Fruit fly (Drosophila melanogaster) whole organism, embryonic: ENCODE measurements around the gene CG14020.

Experiments
- Atf3 ChIP-seq: fragments of 200-800 bp; sonication (Bioruptor generic); optimal IDR thresholded peaks from 3 replicates; lab custom pipeline; 2016; ENCODE audit warnings: missing biosample characterization, missing genetic modification characterization
- Bdp1 ChIP-seq: fragments of 200-800 bp; sonication (Bioruptor generic); optimal IDR thresholded peaks from 3 replicates; lab custom pipeline; 2016; ENCODE audit warnings: missing biosample characterization, missing genetic modification characterization
- CG10543 ChIP-seq: fragments of 200-800 bp; sonication (Bioruptor generic); optimal IDR thresholded peaks from 3 replicates; lab custom pipeline; 2017; ENCODE audit warnings: missing biosample characterization, mild to moderate bottlenecking, missing genetic modification characterization, moderate library complexity
- CG12236 ChIP-seq: fragments of 200-800 bp; sonication (Bioruptor generic); optimal IDR thresholded peaks from 2 replicates; lab custom pipeline; 2016; ENCODE audit warnings: missing biosample characterization, missing genetic modification characterization
- CG12299 ChIP-seq: fragments of 200-800 bp; sonication (Bioruptor generic); optimal IDR thresholded peaks from 2 replicates; lab custom pipeline; 2018; ENCODE audit warnings: missing biosample characterization, mild to moderate bottlenecking, missing genetic modification characterization
- CG13775 ChIP-seq: fragments of 200-800 bp; sonication (Bioruptor generic); optimal IDR thresholded peaks from 3 replicates; lab custom pipeline; 2017; ENCODE audit warnings: missing biosample characterization, mild to moderate bottlenecking, missing genetic modification characterization
- CG14667 ChIP-seq: fragments of 200-800 bp; sonication (Bioruptor generic); IDR thresholded peaks from 2 replicates; pipeline ENCODE4 v1.3.6; 2022; ENCODE audit warnings: missing biosample characterization, missing genetic modification characterization
- CG15601 ChIP-seq: fragments of 200-800 bp; sonication (Bioruptor generic); optimal IDR thresholded peaks from 3 replicates; lab custom pipeline; 2019; ENCODE audit warnings: missing biosample characterization, mild to moderate bottlenecking, missing genetic modification characterization, moderate library complexity
- CG18599 ChIP-seq: fragments of 200-800 bp; sonication (Bioruptor generic); optimal IDR thresholded peaks from 3 replicates; lab custom pipeline; 2017; ENCODE audit warnings: missing biosample characterization, missing genetic modification characterization, mild to moderate bottlenecking, moderate library complexity, missing genetic modification reagents
- CG2116 ChIP-seq: fragments of 200-800 bp; sonication (Bioruptor generic); optimal IDR thresholded peaks from 3 replicates; lab custom pipeline; 2018; ENCODE audit warnings: missing biosample characterization, mild to moderate bottlenecking, missing genetic modification characterization
- CG2199 ChIP-seq: fragments of 200-800 bp; sonication (Bioruptor generic); IDR thresholded peaks from 3 replicates; pipeline ENCODE4 v1.3.6; 2022; ENCODE audit warnings: missing biosample characterization, missing genetic modification characterization
- CG30431 ChIP-seq: fragments of 200-800 bp; sonication (Bioruptor generic); optimal IDR thresholded peaks from 2 replicates; lab custom pipeline; 2017; ENCODE audit warnings: missing biosample characterization, missing genetic modification characterization
- CG32772 ChIP-seq: fragments of 200-800 bp; sonication (Bioruptor generic); IDR thresholded peaks from 2 replicates; pipeline ENCODE4 v1.3.6; 2022; ENCODE audit warnings: missing biosample characterization, missing genetic modification characterization
- CG4424 ChIP-seq: fragments of 200-800 bp; sonication (Bioruptor generic); optimal IDR thresholded peaks from 3 replicates; lab custom pipeline; 2016; ENCODE audit warnings: missing biosample characterization, missing genetic modification characterization
- CG5245 ChIP-seq: fragments of 200-800 bp; sonication (Bioruptor generic); optimal IDR thresholded peaks from 3 replicates; lab custom pipeline; 2016; ENCODE audit warnings: missing biosample characterization, missing genetic modification characterization
- CG6175 ChIP-seq: fragments of 200-800 bp; sonication (Bioruptor generic); IDR thresholded peaks from 3 replicates; pipeline ENCODE4 v1.3.6; 2022; ENCODE audit warnings: missing biosample characterization, missing genetic modification characterization
- CG6254 ChIP-seq: fragments of 200-800 bp; sonication (Bioruptor generic); optimal IDR thresholded peaks from 3 replicates; lab custom pipeline; 2017; ENCODE audit warnings: mild to moderate bottlenecking, missing biosample characterization, missing genetic modification reagents, missing genetic modification characterization
- CG6854 ChIP-seq: fragments of 200-800 bp; sonication (Bioruptor generic); optimal IDR thresholded peaks from 3 replicates; lab custom pipeline; 2017; ENCODE audit warnings: missing biosample characterization, mild to moderate bottlenecking, missing genetic modification characterization
- CG7556 ChIP-seq: fragments of 200-800 bp; sonication (Bioruptor generic); optimal IDR thresholded peaks from 2 replicates; lab custom pipeline; 2017; ENCODE audit warnings: missing biosample characterization, mild to moderate bottlenecking, missing genetic modification characterization
- CG7745 ChIP-seq: fragments of 200-800 bp; sonication (Bioruptor generic); optimal IDR thresholded peaks from 2 replicates; lab custom pipeline; 2018; ENCODE audit warnings: missing biosample characterization, mild to moderate bottlenecking, missing genetic modification characterization, moderate library complexity
- CG7963 ChIP-seq: fragments of 200-800 bp; sonication (Bioruptor generic); IDR thresholded peaks from 3 replicates; pipeline ENCODE4 v1.3.6; 2022; ENCODE audit warnings: missing biosample characterization, missing genetic modification characterization; ENCODE audit not compliant: partially characterized antibody
- D ChIP-seq, 2 experiments: fragments of 200-800 bp in 1 of 2; fragments of >200 bp in 1 of 2; sonication (Bioruptor generic) in 1 of 2; optimal IDR thresholded peaks; 2 replicates in 1 of 2; 3 replicates in 1 of 2; lab custom pipeline; 2017; ENCODE audit warnings: mild to moderate bottlenecking in 1 of 2, missing biosample characterization in 1 of 2, missing genetic modification characterization in 1 of 2, missing genetic modification reagents in 1 of 2
- Dek ChIP-seq: fragments of 200-800 bp; sonication (Bioruptor generic); optimal IDR thresholded peaks from 3 replicates; lab custom pipeline; 2019; ENCODE audit warnings: missing biosample characterization, mild to moderate bottlenecking, missing genetic modification characterization, moderate library complexity
- Fer3 ChIP-seq: fragments of 200-800 bp; sonication (Bioruptor generic); optimal IDR thresholded peaks from 2 replicates; lab custom pipeline; 2018; ENCODE audit warnings: missing biosample characterization, mild to moderate bottlenecking, missing genetic modification characterization, moderate library complexity
- H15 ChIP-seq: fragments of 200-800 bp; sonication (Bioruptor generic); IDR thresholded peaks from 3 replicates; pipeline ENCODE4 v1.3.6; 2022; ENCODE audit warnings: missing biosample characterization, missing genetic modification characterization
- Med ChIP-seq: fragments of 200-800 bp; sonication (Bioruptor generic); peaks from one replicate; lab custom pipeline; 2016; ENCODE audit warnings: missing biosample characterization, missing genetic modification characterization, mild to moderate bottlenecking, inconsistent platforms, moderate library complexity
- Meics ChIP-seq: fragments of 200-800 bp; sonication (Bioruptor generic); optimal IDR thresholded peaks from 2 replicates; lab custom pipeline; 2017; ENCODE audit warnings: missing biosample characterization, mild to moderate bottlenecking, missing genetic modification characterization
- Oaz ChIP-seq: fragments of 200-800 bp; sonication (Bioruptor generic); IDR thresholded peaks from 2 replicates; pipeline ENCODE4 v1.3.6; 2022; ENCODE audit warnings: missing biosample characterization, missing genetic modification characterization
- Sin3A ChIP-seq: fragments of >200 bp; optimal IDR thresholded peaks from 2 replicates; lab custom pipeline; 2018
- Stat92E ChIP-seq, 3 experiments: fragments of >200 bp in 2 of 3; fragments of 200-800 bp in 1 of 3; sonication (Bioruptor generic) in 1 of 3; optimal IDR thresholded peaks; 2 replicates each; lab custom pipeline; 2017 to 2019; ENCODE audit warnings: missing biosample characterization in 3 of 3, missing genetic modification characterization in 3 of 3, mild to moderate bottlenecking in 1 of 3, moderate library complexity in 1 of 3
- ap ChIP-seq: fragments of 200-800 bp; sonication (Bioruptor generic); IDR thresholded peaks from 2 replicates; pipeline ENCODE4 v1.3.6; 2022; ENCODE audit warnings: missing biosample characterization, missing genetic modification characterization
- az2 ChIP-seq: fragments of 200-800 bp; sonication (Bioruptor generic); optimal IDR thresholded peaks from 3 replicates; lab custom pipeline; 2016; ENCODE audit warnings: missing biosample characterization, missing genetic modification characterization
- bab2 ChIP-seq: fragments of 200-800 bp; sonication (Bioruptor generic); optimal IDR thresholded peaks from 2 replicates; lab custom pipeline; 2016; ENCODE audit warnings: missing biosample characterization, missing genetic modification characterization
- bsh ChIP-seq, 2 experiments: fragments of 200-800 bp; sonication (Bioruptor generic); optimal IDR thresholded peaks; 2 replicates each; lab custom pipeline; 2017 to 2018; ENCODE audit warnings: mild to moderate bottlenecking in 2 of 2, missing biosample characterization in 2 of 2, missing genetic modification characterization in 2 of 2, moderate library complexity in 1 of 2
- btn ChIP-seq: fragments of 200-800 bp; sonication (Bioruptor generic); optimal IDR thresholded peaks from 2 replicates; lab custom pipeline; 2016; ENCODE audit warnings: missing biosample characterization, missing genetic modification characterization
- chinmo ChIP-seq: fragments of 200-800 bp; sonication (Bioruptor generic); IDR thresholded peaks from 4 replicates; pipeline ENCODE4 v1.3.6; 2022; ENCODE audit warnings: missing biosample characterization, missing genetic modification characterization; ENCODE audit not compliant: partially characterized antibody
- crol ChIP-seq: fragments of 200-800 bp; sonication (Bioruptor generic); IDR thresholded peaks from 2 replicates; pipeline ENCODE4 v1.3.6; 2022; ENCODE audit warnings: missing biosample characterization, missing genetic modification characterization
- crp ChIP-seq, 2 experiments: fragments of 200-800 bp; sonication (Bioruptor generic); optimal IDR thresholded peaks; 2 replicates in 1 of 2; 3 replicates in 1 of 2; lab custom pipeline; 2017; ENCODE audit warnings: missing biosample characterization in 2 of 2, missing genetic modification characterization in 2 of 2, mild to moderate bottlenecking in 1 of 2, moderate library complexity in 1 of 2
- fd96Cb ChIP-seq: fragments of 200-800 bp; sonication (Bioruptor generic); optimal IDR thresholded peaks from 2 replicates; lab custom pipeline; 2018; ENCODE audit warnings: missing biosample characterization, mild to moderate bottlenecking, missing genetic modification characterization, moderate library complexity
- grau ChIP-seq: fragments of 200-800 bp; optimal IDR thresholded peaks from 3 replicates; lab custom pipeline; 2019; ENCODE audit warnings: missing biosample characterization, mild to moderate bottlenecking, missing genetic modification characterization, moderate library complexity
- gro ChIP-seq: fragments of 200-800 bp; sonication (Bioruptor generic); optimal IDR thresholded peaks from 2 replicates; lab custom pipeline; 2016; ENCODE audit warnings: missing biosample characterization, missing genetic modification characterization
- hth ChIP-seq: fragments of >200 bp; optimal IDR thresholded peaks from 2 replicates; lab custom pipeline; 2017; ENCODE audit warnings: inconsistent platforms
- insv ChIP-seq, 2 experiments: fragments of 200-800 bp; sonication (Bioruptor generic); optimal IDR thresholded peaks; 3 replicates each; lab custom pipeline; 2016 to 2018; ENCODE audit warnings: missing biosample characterization in 2 of 2, missing genetic modification characterization in 2 of 2
- nerfin-1 ChIP-seq: fragments of 200-800 bp; sonication (Bioruptor generic); optimal IDR thresholded peaks from 3 replicates; lab custom pipeline; 2019; ENCODE audit warnings: missing biosample characterization, mild to moderate bottlenecking, missing genetic modification characterization, moderate library complexity
- nom ChIP-seq: fragments of 200-800 bp; sonication (Bioruptor generic); optimal IDR thresholded peaks from 2 replicates; lab custom pipeline; 2017; ENCODE audit warnings: missing biosample characterization, missing genetic modification characterization, mild to moderate bottlenecking, moderate library complexity, missing genetic modification reagents
- pan ChIP-seq, 4 experiments: fragments of >200 bp in 3 of 4; fragments of 200-800 bp in 1 of 4; sonication (Bioruptor generic) in 1 of 4; optimal IDR thresholded peaks in 3 of 4; IDR thresholded peaks in 1 of 4; 2 replicates each; pipeline versions ENCODE4 v1.3.6 to Lab custom; 2017 to 2022; ENCODE audit warnings: missing biosample characterization in 2 of 4, missing genetic modification characterization in 2 of 4, mixed read lengths in 1 of 4
- phol ChIP-seq: fragments of 200-800 bp; sonication (Bioruptor generic); optimal IDR thresholded peaks from 3 replicates; lab custom pipeline; 2018; ENCODE audit warnings: missing biosample characterization, mild to moderate bottlenecking, missing genetic modification characterization, moderate library complexity
- scrt ChIP-seq: fragments of 200-800 bp; sonication (Bioruptor generic); optimal IDR thresholded peaks from 2 replicates; lab custom pipeline; 2018; ENCODE audit warnings: missing biosample characterization, mild to moderate bottlenecking, missing genetic modification characterization, moderate library complexity
- zfh2 ChIP-seq: fragments of 200-800 bp; sonication (Bioruptor generic); optimal IDR thresholded peaks from 2 replicates; lab custom pipeline; 2016; ENCODE audit warnings: missing biosample characterization, missing genetic modification characterization

Gene CG14020

DNA sequence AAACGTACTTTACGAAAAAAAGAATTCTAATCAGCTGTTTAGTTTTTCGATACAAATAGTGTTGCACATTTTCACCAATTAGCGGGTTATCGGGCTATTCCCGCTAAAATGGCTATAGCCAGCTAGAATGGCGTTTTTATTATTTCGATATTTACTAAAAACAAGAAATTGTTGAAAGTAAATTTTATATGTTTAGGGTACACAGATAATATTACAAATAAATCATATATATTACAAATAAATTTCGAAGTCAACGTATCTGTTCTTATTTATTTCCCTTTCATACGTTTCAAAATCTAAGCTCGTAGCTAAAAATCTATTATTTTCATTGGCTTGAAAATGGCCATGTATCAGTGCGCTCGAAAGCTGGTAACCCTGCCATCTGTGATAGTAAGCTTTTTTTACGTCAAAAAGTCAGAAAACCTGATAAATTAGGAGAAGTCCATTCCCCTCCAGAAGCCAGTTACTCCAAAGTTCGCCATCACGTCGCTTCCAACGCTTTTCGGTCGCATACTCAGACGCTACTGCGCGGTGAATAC lies 2.4 kb downstream of the CG14020 start, which contains the start of the genes CG7382 and cl (continued):
- TF ChIP-seq bsh (GFP tag; optimal IDR thresholded peaks at IDR 0.05; lab: Kevin White, UChicago) = no peak
- TF ChIP-seq CG7556 = peak; percentile 27
- TF ChIP-seq bab2 (GFP tag; lab: Kevin White, UChicago) = no peak
- TF ChIP-seq crol (GFP tag; lab: Robert Waterston, UW) = no peak
- peak; percentile 48 for TF ChIP-seq CG4424
- no peak for TF ChIP-seq CG6854
- TF ChIP-seq CG18599 = peak; percentile 36
- TF ChIP-seq Dek = peak; percentile 35
- no peak for TF ChIP-seq hth (lab: Kevin White, UChicago)
- TF ChIP-seq fd96Cb (tag; lab: Kevin White, UChicago) = peak; percentile 11
- TF ChIP-seq insv (GFP tag; optimal IDR thresholded peaks at IDR 0.05; lab: Kevin White, UChicago) = no peak
- TF ChIP-seq Bdp1 (GFP tag; lab: Kevin White, UChicago) = no peak
- TF ChIP-seq phol (tag; lab: Kevin White, UChicago) = peak; percentile 72
- TF ChIP-seq az2 (GFP tag; lab: Kevin White, UChicago) = peak; percentile 54
- peak; percentile 81 for TF ChIP-seq Sin3A (lab: Kevin White, UChicago)
- no peak for TF ChIP-seq CG2199 (GFP tag; lab: Robert Waterston, UW)
- no peak for TF ChIP-seq pan (optimal IDR thresholded peaks at IDR 0.05; lab: Kevin White, UChicago)
- TF ChIP-seq pan (GFP tag; optimal IDR thresholded peaks at IDR 0.05 in 1 of 2, IDR thresholded peaks at IDR 0.05 in 1 of 2) = peak in 1 of 2 experiments; percentile 18
- peak; percentile 47 for TF ChIP-seq CG13775 (GFP tag; lab: Kevin White, UChicago)
- TF ChIP-seq Stat92E (GFP tag; optimal IDR thresholded peaks at IDR 0.05; lab: Kevin White, UChicago) = peak in 1 of 3 experiments; percentile 24
- TF ChIP-seq Med (GFP tag; lab: Kevin White, UChicago) = peak; percentile 45
- TF ChIP-seq CG12236 (GFP tag; lab: Kevin White, UChicago) = no peak
- peak; percentile 60 to 94 for TF ChIP-seq crp (GFP tag; optimal IDR thresholded peaks at IDR 0.05; lab: Kevin White, UChicago)
- no peak for TF ChIP-seq CG5245 (GFP tag; lab: Kevin White, UChicago)
- peak; percentile 46 for TF ChIP-seq nerfin-1
- no peak for TF ChIP-seq scrt
- TF ChIP-seq CG14667 (GFP tag; lab: Robert Waterston, UW) = no peak
- TF ChIP-seq grau = peak; percentile 66
- peak; percentile 25 for TF ChIP-seq zfh2 (GFP tag; lab: Kevin White, UChicago)
- TF ChIP-seq btn = no peak
- TF ChIP-seq ap (GFP tag; lab: Robert Waterston, UW) = no peak
- TF ChIP-seq CG10543 (GFP tag; lab: Kevin White, UChicago) = peak; percentile 57
- peak; percentile 16 for TF ChIP-seq Meics
- peak; percentile 7 for TF ChIP-seq CG12299 (tag; lab: Kevin White, UChicago)
- TF ChIP-seq Oaz (GFP tag; lab: Robert Waterston, UW) = no peak
- TF ChIP-seq CG2116 (GFP tag; lab: Kevin White, UChicago) = peak; percentile 64
- no peak for TF ChIP-seq D (optimal IDR thresholded peaks at IDR 0.05; lab: Kevin White, UChicago)
- TF ChIP-seq D (GFP tag; optimal IDR thresholded peaks at IDR 0.05; lab: Kevin White, UChicago) = no peak
- TF ChIP-seq CG15601 (tag; lab: Kevin White, UChicago) = peak; percentile 61
- TF ChIP-seq CG6254 (GFP tag; lab: Kevin White, UChicago) = no peak
- no peak for TF ChIP-seq Fer3 (tag; lab: Kevin White, UChicago)
- no peak for TF ChIP-seq CG30431 (GFP tag; lab: Kevin White, UChicago)
- TF ChIP-seq gro (GFP tag; lab: Kevin White, UChicago) = no peak
- TF ChIP-seq chinmo = no peak
- no peak for TF ChIP-seq CG7963 (GFP tag; lab: Robert Waterston, UW)
- TF ChIP-seq H15 (GFP tag; lab: Robert Waterston, UW) = no peak
- no peak for TF ChIP-seq CG7745 (tag; lab: Kevin White, UChicago)
- no peak for TF ChIP-seq nom (GFP tag; lab: Kevin White, UChicago)
- no peak for TF ChIP-seq CG6175 (GFP tag; lab: Robert Waterston, UW)
- no peak for TF ChIP-seq Atf3 (GFP tag; lab: Kevin White, UChicago)
- TF ChIP-seq CG32772 (GFP tag; lab: Robert Waterston, UW) = no peak
